Fruit fly (Drosophila melanogaster) whole organism, adult: ENCODE results near the gene Ank.

Experiments
- CG11617 ChIP-seq: fragments of 200-800 bp; sonication (Bioruptor generic); optimal IDR thresholded peaks from 2 replicates; lab custom pipeline; 2017; ENCODE audit warnings: mild to moderate bottlenecking, missing biosample characterization, missing genetic modification reagents, missing genetic modification characterization
- CG33017 ChIP-seq: fragments of 200-800 bp; sonication (Bioruptor generic); optimal IDR thresholded peaks from 2 replicates; lab custom pipeline; 2018; ENCODE audit warnings: missing biosample characterization, mild to moderate bottlenecking, missing genetic modification characterization, moderate library complexity
- CG7045 ChIP-seq: fragments of 200-800 bp; sonication (Bioruptor generic); optimal IDR thresholded peaks from 2 replicates; lab custom pipeline; 2017; ENCODE audit warnings: missing biosample characterization, mild to moderate bottlenecking, missing genetic modification characterization
- CG7101 ChIP-seq: fragments of 200-800 bp; sonication (Bioruptor generic); optimal IDR thresholded peaks from 2 replicates; lab custom pipeline; 2018; ENCODE audit warnings: missing biosample characterization, mild to moderate bottlenecking, missing genetic modification characterization, moderate library complexity
- Crg-1 ChIP-seq: fragments of 200-800 bp; sonication (Bioruptor generic); optimal IDR thresholded peaks from 2 replicates; lab custom pipeline; 2016; ENCODE audit warnings: missing biosample characterization, missing genetic modification characterization
- Mnt ChIP-seq: fragments of 200-800 bp; sonication (Bioruptor generic); optimal IDR thresholded peaks from 2 replicates; lab custom pipeline; 2016; ENCODE audit warnings: missing biosample characterization, mild to moderate bottlenecking, missing genetic modification characterization
- bab1 ChIP-seq: fragments of 200-800 bp; sonication (Bioruptor generic); optimal IDR thresholded peaks from 3 replicates; lab custom pipeline; 2019; ENCODE audit warnings: missing biosample characterization, mild to moderate bottlenecking, missing genetic modification characterization, moderate library complexity
- kay ChIP-seq: fragments of 200-800 bp; sonication (Bioruptor generic); peaks from one replicate; lab custom pipeline; 2016; ENCODE audit warnings: missing biosample characterization, missing genetic modification characterization, borderline replicate concordance
- tj ChIP-seq: fragments of 200-800 bp; sonication (Bioruptor generic); optimal IDR thresholded peaks from 3 replicates; lab custom pipeline; 2017; ENCODE audit warnings: missing biosample characterization, mild to moderate bottlenecking, missing genetic modification characterization, moderate library complexity

- TF ChIP-seq CG11617 (GFP tag; lab: Kevin White, UChicago) (no peak), kay (GFP tag; lab: Kevin White, UChicago) (no peak), tj (GFP tag; lab: Kevin White, UChicago) (no peak), Mnt (GFP tag; lab: Kevin White, UChicago) (no peak), Crg-1 (GFP tag; lab: Kevin White, UChicago) (no peak), CG7045 (GFP tag; lab: Kevin White, UChicago) (no peak), CG7101 (tag; lab: Kevin White, UChicago) (no peak), CG33017 (no peak), bab1 (GFP tag; lab: Kevin White, UChicago) (no peak)
These were observed 45.6 kb upstream of the Ank start, which contains the start of gene CG33978 for dm6 chr4:175245-175644.
